Worm (Caenorhabditis elegans): ENCODE results near the gene F33D4.4.

The F33D4.4 gene

DNA sequence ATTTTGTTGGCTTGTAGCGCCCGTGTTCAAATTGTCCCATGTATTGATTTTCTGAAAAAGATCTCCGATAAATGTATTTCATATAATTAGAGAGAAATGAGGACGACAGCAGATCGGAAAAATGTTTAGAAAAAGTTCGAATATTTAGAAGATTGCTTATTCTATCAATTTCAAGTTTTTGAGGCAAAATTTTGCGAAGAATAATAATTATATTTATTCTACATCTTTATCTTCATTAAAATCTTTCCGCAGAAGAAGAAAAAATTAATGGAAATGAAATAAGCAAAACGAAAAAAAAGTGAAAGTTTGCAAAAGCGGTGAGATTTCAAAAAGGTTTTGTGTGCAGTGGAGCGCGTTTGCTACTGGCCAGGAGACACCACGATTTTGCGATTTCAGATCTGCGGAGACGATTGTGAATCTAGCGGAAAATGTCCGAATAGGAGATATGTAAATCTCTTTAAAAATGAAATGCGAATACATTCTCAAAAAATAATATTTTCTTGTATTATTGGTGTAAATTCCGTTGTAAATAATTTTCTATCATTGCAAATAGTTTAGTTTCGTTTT, 52.4 kb downstream of the F33D4.4 start, which contains the start of gene nrde-4 (continued):
- TF ChIP-seq elt-4 (tag; optimal IDR thresholded peaks at IDR 0.05) (no peak), odd-2 (tag; optimal IDR thresholded peaks at IDR 0.05) (no peak), C38D4.7 (GFP tag; optimal IDR thresholded peaks at IDR 0.05) (no peak), ceh-22 (tag; optimal IDR thresholded peaks at IDR 0.05) (no peak), ceh-30 (tag; optimal IDR thresholded peaks at IDR 0.05) (peak; percentile 56), hlh-15 (tag; optimal IDR thresholded peaks at IDR 0.05) (no peak), ceh-19 (GFP tag; optimal IDR thresholded peaks at IDR 0.05) (peak; percentile 27), tbx-7 (tag; optimal IDR thresholded peaks at IDR 0.05) (peak; percentile 46), rnt-1 (tag; optimal IDR thresholded peaks at IDR 0.05) (peak; percentile 78), pha-2 (tag; optimal IDR thresholded peaks at IDR 0.05) (no peak), mec-3 (tag; optimal IDR thresholded peaks at IDR 0.05; ENCODE audit: borderline replicate concordance) (no peak), ets-4 (tag; optimal IDR thresholded peaks at IDR 0.05) (peak; percentile 45), eyg-1 (tag; optimal IDR thresholded peaks at IDR 0.05) (no peak), lim-6 (tag; optimal IDR thresholded peaks at IDR 0.05) (no peak), pax-1 (tag; optimal IDR thresholded peaks at IDR 0.05) (no peak), ref-2 (tag; optimal IDR thresholded peaks at IDR 0.05) (peak; percentile 76), syd-9 (tag; optimal IDR thresholded peaks at IDR 0.05) (peak; percentile 29), hlh-8 (tag; optimal IDR thresholded peaks at IDR 0.05) (peak; percentile 60), nhr-232 (tag; optimal IDR thresholded peaks at IDR 0.05) (no peak), unc-42 (tag; optimal IDR thresholded peaks at IDR 0.05) (peak; percentile 41), dmd-4 (tag; optimal IDR thresholded peaks at IDR 0.05; ENCODE audit: borderline replicate concordance) (peak; percentile 54), ceh-14 (tag; optimal IDR thresholded peaks at IDR 0.05) (peak; percentile 79), zip-5 (tag; optimal IDR thresholded peaks at IDR 0.05) (peak; percentile 56), madf-2 (tag; optimal IDR thresholded peaks at IDR 0.05) (no peak), fax-1 (tag; optimal IDR thresholded peaks at IDR 0.05) (peak; percentile 74), ama-1 (optimal IDR thresholded peaks at IDR 0.05) (no peak), che-1 (tag; optimal IDR thresholded peaks at IDR 0.05) (no peak), dve-1 (tag; optimal IDR thresholded peaks at IDR 0.05) (peak; percentile 25), Y22D7AL.16 (tag; optimal IDR thresholded peaks at IDR 0.05) (no peak), nhr-11 (tag; optimal IDR thresholded peaks at IDR 0.05) (no peak)
